Fruit fly (Drosophila melanogaster) whole organism, embryonic: ENCODE data around the gene Cht6.

Source experiments
- CG10321 ChIP-seq: fragments of 200-800 bp; sonication (Bioruptor generic); IDR thresholded peaks from 2 replicates; pipeline ENCODE4 v1.3.6; 2022; ENCODE audit warnings: missing biosample characterization, missing genetic modification characterization
- CG1233 ChIP-seq: fragments of 200-800 bp; sonication (Bioruptor generic); optimal IDR thresholded peaks from 4 replicates; lab custom pipeline; 2018; ENCODE audit warnings: missing biosample characterization, mild to moderate bottlenecking, missing genetic modification characterization
- CG15479 ChIP-seq: fragments of 200-800 bp; sonication (Bioruptor generic); optimal IDR thresholded peaks from 3 replicates; lab custom pipeline; 2019; ENCODE audit warnings: missing biosample characterization, mild to moderate bottlenecking, missing genetic modification characterization, moderate library complexity
- CG1602 ChIP-seq: fragments of 200-800 bp; sonication (Bioruptor generic); optimal IDR thresholded peaks from 3 replicates; lab custom pipeline; 2016; ENCODE audit warnings: missing biosample characterization, missing genetic modification characterization
- CG1647 ChIP-seq: fragments of 200-800 bp; sonication (Bioruptor generic); optimal IDR thresholded peaks from 3 replicates; lab custom pipeline; 2016; ENCODE audit warnings: missing biosample characterization, missing genetic modification characterization
- CG17829 ChIP-seq: fragments of 200-800 bp; optimal IDR thresholded peaks from 2 replicates; lab custom pipeline; 2019; ENCODE audit warnings: missing biosample characterization, mild to moderate bottlenecking, missing genetic modification characterization, moderate library complexity
- CG18476 ChIP-seq: fragments of 200-800 bp; sonication (Bioruptor generic); optimal IDR thresholded peaks from 2 replicates; lab custom pipeline; 2016; ENCODE audit warnings: missing biosample characterization, mild to moderate bottlenecking, missing genetic modification characterization
- CG2875 ChIP-seq: fragments of 200-800 bp; sonication (Bioruptor generic); optimal IDR thresholded peaks from 2 replicates; lab custom pipeline; 2017; ENCODE audit warnings: missing biosample characterization, mild to moderate bottlenecking, missing genetic modification characterization, missing genetic modification reagents
- CG30403 ChIP-seq: fragments of 200-800 bp; sonication (Bioruptor generic); optimal IDR thresholded peaks from 3 replicates; lab custom pipeline; 2016; ENCODE audit warnings: missing biosample characterization, missing genetic modification characterization
- CG32767 ChIP-seq: fragments of 200-800 bp; sonication (Bioruptor generic); IDR thresholded peaks from 2 replicates; pipeline ENCODE4 v1.3.6; 2022; ENCODE audit warnings: missing biosample characterization, missing genetic modification characterization
- CG33213 ChIP-seq: fragments of 200-800 bp; sonication (Bioruptor generic); optimal IDR thresholded peaks from 3 replicates; lab custom pipeline; 2016; ENCODE audit warnings: missing biosample characterization, missing genetic modification characterization
- CG3726 ChIP-seq: fragments of 200-800 bp; sonication (Bioruptor generic); IDR thresholded peaks from 3 replicates; pipeline ENCODE4, ENCODE4 v1.3.6; 2022; ENCODE audit warnings: missing biosample characterization, missing genetic modification characterization
- CG3847 ChIP-seq: fragments of 200-800 bp; sonication (Bioruptor generic); IDR thresholded peaks from 2 replicates; pipeline ENCODE4 v1.3.6; 2022; ENCODE audit warnings: missing biosample characterization, missing genetic modification characterization
- CG4424 ChIP-seq: fragments of 200-800 bp; sonication (Bioruptor generic); optimal IDR thresholded peaks from 3 replicates; lab custom pipeline; 2016; ENCODE audit warnings: missing biosample characterization, missing genetic modification characterization
- CG4617 ChIP-seq: fragments of 200-800 bp; sonication (Bioruptor generic); optimal IDR thresholded peaks from 3 replicates; lab custom pipeline; 2016; ENCODE audit warnings: missing biosample characterization, missing genetic modification characterization, borderline replicate concordance
- CG4707 ChIP-seq: fragments of 200-800 bp; sonication (Bioruptor generic); optimal IDR thresholded peaks from 2 replicates; lab custom pipeline; 2018; ENCODE audit warnings: missing biosample characterization, mild to moderate bottlenecking, missing genetic modification characterization, moderate library complexity
- CG4854 ChIP-seq: fragments of 200-800 bp; sonication (Bioruptor generic); optimal IDR thresholded peaks from 2 replicates; lab custom pipeline; 2016; ENCODE audit warnings: missing biosample characterization, missing genetic modification characterization, inconsistent platforms
- CG7786 ChIP-seq: fragments of 200-800 bp; sonication (Bioruptor generic); optimal IDR thresholded peaks from 2 replicates; lab custom pipeline; 2016; ENCODE audit warnings: missing biosample characterization, missing genetic modification characterization
- CG8924 ChIP-seq: fragments of 200-800 bp; optimal IDR thresholded peaks from 3 replicates; lab custom pipeline; 2019; ENCODE audit warnings: missing biosample characterization, mild to moderate bottlenecking, missing genetic modification characterization, moderate library complexity
- CG9727 ChIP-seq: fragments of 200-800 bp; sonication (Bioruptor generic); optimal IDR thresholded peaks from 3 replicates; lab custom pipeline; 2017; ENCODE audit warnings: missing biosample characterization, mild to moderate bottlenecking, missing genetic modification characterization
- CG9797 ChIP-seq: fragments of 200-800 bp; sonication (Bioruptor generic); optimal IDR thresholded peaks from 3 replicates; lab custom pipeline; 2018; ENCODE audit warnings: missing biosample characterization, mild to moderate bottlenecking, missing genetic modification characterization
- CG9932 ChIP-seq: fragments of 200-800 bp; sonication (Bioruptor generic); IDR thresholded peaks from 2 replicates; pipeline ENCODE4 v1.3.6; 2022; ENCODE audit warnings: missing biosample characterization, missing genetic modification characterization
- Camta ChIP-seq: fragments of 200-800 bp; sonication (Bioruptor generic); optimal IDR thresholded peaks from 2 replicates; lab custom pipeline; 2016; ENCODE audit warnings: missing biosample characterization, missing genetic modification characterization
- Hand ChIP-seq: fragments of 200-800 bp; sonication (Bioruptor generic); optimal IDR thresholded peaks from 2 replicates; lab custom pipeline; 2017; ENCODE audit warnings: mild to moderate bottlenecking, missing biosample characterization, missing genetic modification reagents, missing genetic modification characterization
- HmgD ChIP-seq: fragments of 200-800 bp; sonication (Bioruptor generic); optimal IDR thresholded peaks from 3 replicates; lab custom pipeline; 2016; ENCODE audit warnings: missing biosample characterization, missing genetic modification characterization
- Lhr ChIP-seq: fragments of 200-800 bp; sonication (Bioruptor generic); optimal IDR thresholded peaks from 3 replicates; lab custom pipeline; 2017; ENCODE audit warnings: mild to moderate bottlenecking, missing biosample characterization, missing genetic modification reagents, missing genetic modification characterization
- MTF-1 ChIP-seq: fragments of 200-800 bp; sonication (Bioruptor generic); optimal IDR thresholded peaks from 2 replicates; lab custom pipeline; 2018; ENCODE audit warnings: missing biosample characterization, mild to moderate bottlenecking, missing genetic modification characterization, borderline replicate concordance
- Myb ChIP-seq: fragments of 200-800 bp; sonication (Bioruptor generic); optimal IDR thresholded peaks from 2 replicates; lab custom pipeline; 2016; ENCODE audit warnings: missing biosample characterization, missing genetic modification characterization
- Pdp1 ChIP-seq, 2 experiments: fragments of 200-800 bp; sonication (Bioruptor generic); optimal IDR thresholded peaks; 3 replicates each; lab custom pipeline; 2016; ENCODE audit warnings: missing biosample characterization in 2 of 2, missing genetic modification characterization in 2 of 2, mild to moderate bottlenecking in 1 of 2, moderate library complexity in 1 of 2
- Stat92E ChIP-seq, 3 experiments: fragments of >200 bp in 2 of 3; fragments of 200-800 bp in 1 of 3; sonication (Bioruptor generic) in 1 of 3; optimal IDR thresholded peaks; 2 replicates each; lab custom pipeline; 2017 to 2019; ENCODE audit warnings: missing biosample characterization in 3 of 3, missing genetic modification characterization in 3 of 3, mild to moderate bottlenecking in 1 of 3, moderate library complexity in 1 of 3
- TFAM ChIP-seq: fragments of 200-800 bp; sonication (Bioruptor generic); optimal IDR thresholded peaks from 2 replicates; lab custom pipeline; 2017; ENCODE audit warnings: missing biosample characterization, missing genetic modification characterization, inconsistent platforms
- YL-1 ChIP-seq: fragments of 200-800 bp; sonication (Bioruptor generic); optimal IDR thresholded peaks from 3 replicates; lab custom pipeline; 2017; ENCODE audit warnings: missing biosample characterization, mild to moderate bottlenecking, missing genetic modification characterization
- ato ChIP-seq: fragments of 200-800 bp; sonication (Bioruptor generic); IDR thresholded peaks from 2 replicates; pipeline ENCODE4 v1.3.6; 2022; ENCODE audit warnings: missing biosample characterization, missing genetic modification characterization; ENCODE audit not compliant: partially characterized antibody
- bcd ChIP-seq: fragments of 200-800 bp; sonication (Bioruptor generic); optimal IDR thresholded peaks from 2 replicates; lab custom pipeline; 2017; ENCODE audit warnings: missing biosample characterization, mild to moderate bottlenecking, missing genetic modification characterization
- br ChIP-seq: fragments of >200 bp; optimal IDR thresholded peaks from 2 replicates; lab custom pipeline; 2017
- bsh ChIP-seq, 2 experiments: fragments of 200-800 bp; sonication (Bioruptor generic); optimal IDR thresholded peaks; 2 replicates each; lab custom pipeline; 2017 to 2018; ENCODE audit warnings: mild to moderate bottlenecking in 2 of 2, missing biosample characterization in 2 of 2, missing genetic modification characterization in 2 of 2, moderate library complexity in 1 of 2
- cg ChIP-seq: fragments of 200-800 bp; sonication (Bioruptor generic); optimal IDR thresholded peaks from 3 replicates; lab custom pipeline; 2019; ENCODE audit warnings: missing biosample characterization, mild to moderate bottlenecking, missing genetic modification characterization, moderate library complexity
- dan ChIP-seq: fragments of 200-800 bp; sonication (Bioruptor generic); IDR thresholded peaks from 2 replicates; pipeline ENCODE4 v1.3.6; 2022; ENCODE audit warnings: missing biosample characterization, missing genetic modification characterization
- dm ChIP-seq: fragments of 200-800 bp; sonication (Bioruptor generic); optimal IDR thresholded peaks from 3 replicates; lab custom pipeline; 2016; ENCODE audit warnings: missing biosample characterization, missing genetic modification characterization
- esg ChIP-seq: fragments of 200-800 bp; sonication (Bioruptor generic); conservative IDR thresholded peaks from 2 replicates; pipeline ENCODE4 v1.3.6; 2022; ENCODE audit warnings: missing biosample characterization, missing genetic modification characterization
- ftz-f1 ChIP-seq: fragments of 200-800 bp; sonication (Bioruptor generic); optimal IDR thresholded peaks from 2 replicates; lab custom pipeline; 2016; ENCODE audit warnings: missing biosample characterization, missing genetic modification characterization
- gsb-n ChIP-seq: fragments of 200-800 bp; sonication (Bioruptor generic); optimal IDR thresholded peaks from 3 replicates; lab custom pipeline; 2018; ENCODE audit warnings: missing biosample characterization, mild to moderate bottlenecking, missing genetic modification characterization
- her ChIP-seq: fragments of 200-800 bp; sonication (Bioruptor generic); optimal IDR thresholded peaks from 2 replicates; lab custom pipeline; 2016; ENCODE audit warnings: missing biosample characterization, missing genetic modification characterization
- ind ChIP-seq: fragments of 200-800 bp; sonication (Bioruptor generic); optimal IDR thresholded peaks from 3 replicates; lab custom pipeline; 2016; ENCODE audit warnings: missing biosample characterization, missing genetic modification characterization
- lab ChIP-seq: fragments of 200-800 bp; sonication (Bioruptor generic); optimal IDR thresholded peaks from 3 replicates; lab custom pipeline; 2017; ENCODE audit warnings: missing biosample characterization, missing genetic modification characterization, mild to moderate bottlenecking, moderate library complexity, missing genetic modification reagents
- odd ChIP-seq: fragments of 200-800 bp; sonication (Bioruptor generic); optimal IDR thresholded peaks from 2 replicates; lab custom pipeline; 2017; ENCODE audit warnings: missing biosample characterization, mild to moderate bottlenecking, missing genetic modification characterization
- pho ChIP-seq: fragments of 200-800 bp; sonication (Bioruptor generic); optimal IDR thresholded peaks from 2 replicates; lab custom pipeline; 2016; ENCODE audit warnings: missing biosample characterization, missing genetic modification characterization
- phol ChIP-seq: fragments of 200-800 bp; sonication (Bioruptor generic); optimal IDR thresholded peaks from 3 replicates; lab custom pipeline; 2018; ENCODE audit warnings: missing biosample characterization, mild to moderate bottlenecking, missing genetic modification characterization, moderate library complexity
- sqz ChIP-seq: fragments of 200-800 bp; sonication (Bioruptor generic); optimal IDR thresholded peaks from 3 replicates; lab custom pipeline; 2018; ENCODE audit warnings: missing biosample characterization, mild to moderate bottlenecking, missing genetic modification characterization
- ssp ChIP-seq: fragments of 200-800 bp; sonication (Bioruptor generic); IDR thresholded peaks from 2 replicates; pipeline ENCODE4 v1.3.6; 2022; ENCODE audit warnings: missing biosample characterization, missing genetic modification characterization
- usp ChIP-seq: fragments of >200 bp; optimal IDR thresholded peaks from 2 replicates; lab custom pipeline; 2017; ENCODE audit warnings: missing biosample characterization, missing genetic modification characterization

The Cht6 gene

dm6 chrX:10067528-10067927 is 50.9 kb downstream of the Cht6 start (continued):
- TF ChIP-seq odd (GFP tag; lab: Kevin White, UChicago): peak; percentile 3
- TF ChIP-seq CG9727 (GFP tag; lab: Kevin White, UChicago): peak; percentile 21
- TF ChIP-seq CG3847 (GFP tag; lab: Robert Waterston, UW): no peak
- 0 out of 2 replicates have a peak, but pooled peaks have one; percentile 29 for TF ChIP-seq dan (GFP tag; lab: Robert Waterston, UW)
- no peak for TF ChIP-seq ato
- no peak for TF ChIP-seq pho (GFP tag; lab: Kevin White, UChicago)
- TF ChIP-seq br (lab: Kevin White, UChicago): no peak
- TF ChIP-seq CG7786 (GFP tag; lab: Kevin White, UChicago): peak; percentile 25
- TF ChIP-seq CG17829 (tag; lab: Kevin White, UChicago): no peak
- no peak for TF ChIP-seq CG1647
- TF ChIP-seq cg (GFP tag; lab: Kevin White, UChicago): no peak
- TF ChIP-seq HmgD (GFP tag; lab: Kevin White, UChicago): no peak
- TF ChIP-seq sqz (GFP tag; lab: Kevin White, UChicago): no peak
- no peak for TF ChIP-seq CG4707 (GFP tag; lab: Kevin White, UChicago)
- peak; percentile 10 to 64 for TF ChIP-seq bsh (GFP tag; optimal IDR thresholded peaks at IDR 0.05; lab: Kevin White, UChicago)
- TF ChIP-seq ftz-f1 (GFP tag; lab: Kevin White, UChicago): no peak
- peak; percentile 12 for TF ChIP-seq CG2875 (GFP tag; lab: Kevin White, UChicago)
- peak; percentile 66 for TF ChIP-seq lab (GFP tag; lab: Kevin White, UChicago)
- no peak for TF ChIP-seq CG33213 (GFP tag; lab: Kevin White, UChicago)
- no peak for TF ChIP-seq CG1602 (GFP tag; lab: Kevin White, UChicago)
- TF ChIP-seq CG9932 (GFP tag; lab: Robert Waterston, UW): 0 out of 2 replicates have a peak, but pooled peaks have one; percentile 38
- TF ChIP-seq ind (GFP tag; lab: Kevin White, UChicago): peak; percentile 60
- peak; percentile 28 for TF ChIP-seq CG8924 (tag; lab: Kevin White, UChicago)
- peak; percentile 21 for TF ChIP-seq CG1233 (GFP tag; lab: Kevin White, UChicago)
- TF ChIP-seq her (GFP tag; lab: Kevin White, UChicago): peak; percentile 7
- no peak for TF ChIP-seq gsb-n (tag; lab: Kevin White, UChicago)
- no peak for TF ChIP-seq CG4854 (GFP tag; lab: Kevin White, UChicago)
- no peak for TF ChIP-seq CG15479 (GFP tag; lab: Kevin White, UChicago)
- TF ChIP-seq Camta (GFP tag; lab: Kevin White, UChicago): peak; percentile 13
- TF ChIP-seq dm (GFP tag; lab: Kevin White, UChicago): no peak
- TF ChIP-seq CG4617 (GFP tag; lab: Kevin White, UChicago): no peak
- TF ChIP-seq Lhr: no peak
- peak in 1 of 2 experiments; percentile 28 for TF ChIP-seq Pdp1 (GFP tag; optimal IDR thresholded peaks at IDR 0.05; lab: Kevin White, UChicago)
- TF ChIP-seq CG10321 (GFP tag; lab: Robert Waterston, UW): no peak
- TF ChIP-seq phol (tag; lab: Kevin White, UChicago): peak; percentile 38
- no peak for TF ChIP-seq CG18476 (GFP tag; lab: Kevin White, UChicago)
- no peak for TF ChIP-seq Hand (GFP tag; lab: Kevin White, UChicago)
- TF ChIP-seq YL-1 (GFP tag; lab: Kevin White, UChicago): no peak
- no peak for TF ChIP-seq CG3726 (GFP tag; lab: Robert Waterston, UW)
- no peak for TF ChIP-seq ssp (GFP tag; lab: Robert Waterston, UW)
- no peak for TF ChIP-seq CG32767 (GFP tag; lab: Robert Waterston, UW)
- peak; percentile 49 for TF ChIP-seq esg (GFP tag; lab: Robert Waterston, UW)
- peak; percentile 33 for TF ChIP-seq CG30403 (GFP tag; lab: Kevin White, UChicago)
- no peak for TF ChIP-seq Myb (GFP tag; lab: Kevin White, UChicago)
- TF ChIP-seq usp (GFP tag; lab: Kevin White, UChicago): no peak
- TF ChIP-seq CG9797 (GFP tag; lab: Kevin White, UChicago): no peak
- no peak for TF ChIP-seq Stat92E (GFP tag; optimal IDR thresholded peaks at IDR 0.05; lab: Kevin White, UChicago)
- TF ChIP-seq TFAM: no peak
- peak; percentile 36 for TF ChIP-seq bcd (GFP tag; lab: Kevin White, UChicago)
- peak; percentile 47 for TF ChIP-seq CG4424 (GFP tag; lab: Kevin White, UChicago)
- no peak for TF ChIP-seq MTF-1
